Worm (Caenorhabditis elegans): Measurements from ENCODE around the gene timm-17B.2.
"Not testable (repeated sequence)": the region's sequence is repeated elsewhere in the genome, so short reads cannot be mapped to it uniquely, and the experiment has no call there.

- not testable (repeated sequence) for TF ChIP-seq egl-27 (tag; optimal IDR thresholded peaks at IDR 0.05); ztf-11 (tag; optimal IDR thresholded peaks at IDR 0.05); lin-13 (GFP tag; optimal IDR thresholded peaks at IDR 0.05); ama-1 (optimal IDR thresholded peaks at IDR 0.05); ztf-4 (tag; optimal IDR thresholded peaks at IDR 0.05); lsy-2 (tag; optimal IDR thresholded peaks at IDR 0.05)
These were observed 44.4 kb upstream of the timm-17B.2 start, which contains the start of gene F17E9.16 for ce11 chrIV:8352036-8352435.
